Fruit fly (Drosophila melanogaster): Measurements from ENCODE around the gene CG7368.

CG7368 gene

DNA sequence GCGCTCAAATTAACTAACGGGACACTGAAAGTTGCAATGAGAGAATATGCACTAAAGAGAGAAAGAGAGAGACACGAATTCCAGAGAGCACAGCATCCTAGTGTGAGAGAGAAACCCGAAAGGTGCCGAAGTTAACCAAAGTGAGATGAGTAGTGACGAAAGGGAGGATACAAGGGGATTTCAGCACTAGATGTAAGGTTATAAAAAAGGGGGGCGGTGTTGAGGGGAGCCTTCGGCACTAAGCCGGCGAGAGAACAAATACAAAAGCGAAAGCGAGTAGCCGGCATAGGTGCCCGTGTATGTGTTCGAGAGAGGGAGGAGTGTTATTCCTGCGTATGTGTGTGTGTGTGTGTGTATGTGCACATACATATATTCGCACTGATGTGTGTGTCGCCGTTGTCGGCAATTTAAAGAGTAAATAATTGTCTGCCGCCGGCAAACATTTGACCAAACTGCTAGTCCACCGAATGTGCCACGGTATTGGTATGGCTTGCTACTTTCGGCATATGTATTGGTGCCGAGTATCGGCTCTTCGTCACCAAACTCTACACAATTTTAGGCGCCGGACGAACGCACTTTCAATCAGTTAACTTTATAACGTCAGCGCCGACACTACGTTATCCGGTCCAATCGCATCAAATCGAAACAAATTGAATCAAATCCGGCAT is at the start of gene CG7368:
Gene CG7368, plus strand, starts transcription at position 618 of the 668 bp plus-strand sequence.
- TF ChIP-seq ovo (GFP tag; optimal IDR thresholded peaks at IDR 0.05), result no peak
- no peak for TF ChIP-seq CG7101 (tag; optimal IDR thresholded peaks at IDR 0.05)
- TF ChIP-seq cnc (optimal IDR thresholded peaks at IDR 0.05), result no peak
- no peak for TF ChIP-seq Clk (GFP tag; optimal IDR thresholded peaks at IDR 0.05)
- TF ChIP-seq bab1 (GFP tag; optimal IDR thresholded peaks at IDR 0.05), result no peak
- no peak for TF ChIP-seq kay (GFP tag; ENCODE audit: borderline replicate concordance)
- no peak for TF ChIP-seq CG11617 (GFP tag; optimal IDR thresholded peaks at IDR 0.05)
- no peak for TF ChIP-seq CG5204 (GFP tag; optimal IDR thresholded peaks at IDR 0.05)
- no peak for TF ChIP-seq toe (GFP tag; optimal IDR thresholded peaks at IDR 0.05)
- no peak for TF ChIP-seq CG12768 (GFP tag; optimal IDR thresholded peaks at IDR 0.05)
- TF ChIP-seq Mnt (GFP tag; optimal IDR thresholded peaks at IDR 0.05), result no peak
- TF ChIP-seq CG14711 (tag; optimal IDR thresholded peaks at IDR 0.05), result no peak
- TF ChIP-seq tj (GFP tag; optimal IDR thresholded peaks at IDR 0.05), result no peak
- no peak for TF ChIP-seq Hr96 (GFP tag; optimal IDR thresholded peaks at IDR 0.05)
- TF ChIP-seq pad (GFP tag; optimal IDR thresholded peaks at IDR 0.05), result no peak
- TF ChIP-seq CG1620 (GFP tag; optimal IDR thresholded peaks at IDR 0.05), result no peak
- TF ChIP-seq CG33017 (tag; optimal IDR thresholded peaks at IDR 0.05), result no peak
- TF ChIP-seq Crg-1 (GFP tag; optimal IDR thresholded peaks at IDR 0.05), result no peak
- TF ChIP-seq cic (GFP tag; optimal IDR thresholded peaks at IDR 0.05), result no peak

DNA sequence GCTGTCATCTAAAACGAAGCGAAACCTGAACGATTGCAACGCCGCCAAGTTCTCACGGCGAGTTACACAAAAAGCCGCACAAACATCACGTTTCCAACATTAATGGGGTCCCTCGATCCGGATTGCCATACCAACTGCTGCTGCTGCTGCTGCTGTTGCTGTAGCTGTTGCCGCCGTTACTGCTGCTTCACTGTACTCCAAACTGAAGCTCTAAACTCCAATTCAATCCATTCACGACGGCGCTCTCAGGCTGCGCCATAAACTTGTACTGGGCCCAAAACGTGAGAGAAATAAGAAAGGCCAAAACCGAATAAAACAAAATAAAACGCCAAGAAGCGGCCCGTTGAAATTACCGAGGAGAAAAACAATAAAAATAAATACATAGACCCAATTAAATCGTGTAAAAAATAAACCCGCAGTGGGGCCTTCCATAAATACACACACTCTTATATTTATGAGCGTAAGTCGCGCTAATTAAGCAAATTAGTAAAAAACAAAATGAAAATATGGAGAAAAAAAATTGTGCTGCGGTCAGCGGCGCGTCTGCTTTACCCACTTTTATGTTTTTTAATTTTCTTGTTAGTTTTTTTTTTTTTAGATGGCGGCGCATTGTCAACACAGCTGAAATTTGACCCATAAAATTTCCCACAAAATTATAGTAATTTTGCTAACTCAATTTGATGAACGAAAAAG is 49.6 kb upstream of the CG7368 start:
- TF ChIP-seq cic (GFP tag; optimal IDR thresholded peaks at IDR 0.05) (no peak), toe (GFP tag; optimal IDR thresholded peaks at IDR 0.05) (no peak), tj (GFP tag; optimal IDR thresholded peaks at IDR 0.05) (peak; percentile 97), CG12768 (GFP tag; optimal IDR thresholded peaks at IDR 0.05) (no peak), Mnt (GFP tag; optimal IDR thresholded peaks at IDR 0.05) (no peak), CG11617 (GFP tag; optimal IDR thresholded peaks at IDR 0.05) (no peak)

DNA sequence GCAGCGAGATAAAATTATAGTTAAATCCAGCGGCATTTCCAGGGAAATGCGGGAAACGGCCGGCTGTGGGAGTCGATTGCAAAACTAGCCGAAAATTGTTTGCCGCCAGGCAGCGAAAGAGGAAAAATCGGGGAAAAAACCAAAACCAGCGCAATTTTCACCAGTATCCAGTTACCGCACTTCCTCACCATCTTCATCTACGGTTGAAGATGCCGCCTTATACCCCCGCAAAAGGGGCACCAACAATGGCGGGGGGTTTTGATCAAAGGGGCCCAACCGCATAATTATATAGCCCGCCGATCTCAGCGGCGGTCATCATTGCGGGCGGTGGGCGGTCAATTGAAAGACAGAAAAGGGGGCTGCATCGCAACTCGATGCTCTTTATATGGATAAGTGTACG is 49.0 kb upstream of the CG7368 start:
- TF ChIP-seq tj (GFP tag; optimal IDR thresholded peaks at IDR 0.05), result peak; percentile 82
- no peak for TF ChIP-seq CG14711 (tag; optimal IDR thresholded peaks at IDR 0.05)
- no peak for TF ChIP-seq CG33017 (tag; optimal IDR thresholded peaks at IDR 0.05)

DNA sequence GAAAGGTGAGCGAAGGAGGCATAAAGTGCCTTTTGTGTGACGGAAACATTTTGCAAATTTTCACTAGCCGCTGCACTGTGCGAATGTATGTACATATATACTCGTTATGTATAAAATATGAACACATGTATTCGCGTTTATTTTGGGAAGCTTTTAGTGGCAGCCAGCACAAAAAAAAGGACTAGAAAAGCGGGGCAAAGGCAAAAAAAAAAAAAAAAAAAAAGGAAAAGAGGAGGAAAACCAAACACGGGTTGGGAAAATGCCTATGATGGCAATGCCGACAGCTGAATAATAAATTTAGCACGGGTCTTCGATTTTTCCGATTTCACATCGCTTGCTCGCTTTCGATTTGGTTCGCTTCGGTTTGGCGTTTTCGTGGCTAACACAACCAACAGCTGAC is 47.6 kb upstream of the CG7368 start:
- TF ChIP-seq CG12768 (GFP tag; optimal IDR thresholded peaks at IDR 0.05), result no peak
- TF ChIP-seq tj (GFP tag; optimal IDR thresholded peaks at IDR 0.05), result peak; percentile 59
- TF ChIP-seq CG14711 (tag; optimal IDR thresholded peaks at IDR 0.05), result no peak
- TF ChIP-seq CG33017 (tag; optimal IDR thresholded peaks at IDR 0.05), result no peak
- TF ChIP-seq Crg-1 (GFP tag; optimal IDR thresholded peaks at IDR 0.05), result no peak

DNA sequence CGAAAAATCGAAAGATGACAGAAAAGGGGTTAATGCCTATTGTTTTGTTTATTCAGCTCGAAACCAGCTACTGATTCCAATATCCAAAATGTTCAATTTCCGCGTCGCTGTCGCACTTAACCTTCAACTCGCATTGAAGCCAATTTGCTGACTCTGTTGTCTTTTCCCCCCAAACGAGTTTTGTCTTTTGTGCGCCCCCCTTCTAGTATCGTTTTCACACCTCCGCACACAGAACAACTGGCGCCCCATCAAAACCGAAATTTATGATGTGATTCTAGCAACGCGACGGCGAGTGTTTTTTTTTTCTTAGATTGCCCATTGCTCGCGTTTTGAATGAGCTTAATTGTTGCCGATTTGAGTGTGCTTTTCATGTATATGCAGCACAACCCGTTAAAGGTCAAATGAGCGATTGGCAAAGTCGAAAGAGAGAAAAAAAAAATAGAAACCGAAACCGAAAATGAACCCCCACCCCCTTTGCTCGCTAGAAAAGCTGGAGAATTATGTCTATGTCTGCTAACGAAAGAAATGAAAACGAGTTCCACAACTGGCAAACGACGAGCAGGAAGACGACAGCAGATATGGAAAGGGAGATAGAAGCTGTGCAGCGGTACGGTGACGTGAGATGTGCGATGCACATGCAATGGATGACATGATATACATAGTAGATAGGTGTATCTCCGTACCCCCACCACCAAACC is 46.5 kb upstream of the CG7368 start:
- TF ChIP-seq tj (GFP tag; optimal IDR thresholded peaks at IDR 0.05), result peak; percentile 89
- TF ChIP-seq CG11617 (GFP tag; optimal IDR thresholded peaks at IDR 0.05), result no peak

DNA sequence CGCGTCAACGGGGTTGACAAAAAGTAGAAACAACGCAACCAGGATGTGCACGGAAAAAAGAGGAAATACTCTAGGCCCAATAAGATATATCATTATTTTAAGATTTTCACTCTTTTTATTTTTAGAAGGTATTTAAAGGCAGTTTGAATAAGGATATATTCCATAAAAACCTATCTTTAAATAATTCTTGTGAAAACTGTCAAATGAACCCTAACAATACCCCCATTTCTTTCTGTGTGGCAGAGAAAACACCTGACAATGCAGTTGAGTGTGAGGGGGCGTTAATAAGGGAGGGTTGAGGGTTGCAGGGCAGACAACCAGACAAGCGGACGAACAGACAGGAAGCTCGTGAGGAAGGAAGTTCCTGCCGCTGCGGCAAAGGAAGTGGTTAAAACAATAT is 45.1 kb upstream of the CG7368 start:
- TF ChIP-seq ovo (GFP tag; optimal IDR thresholded peaks at IDR 0.05) (no peak), pad (GFP tag; optimal IDR thresholded peaks at IDR 0.05) (no peak), CG14711 (tag; optimal IDR thresholded peaks at IDR 0.05) (peak; percentile 19), CG33017 (tag; optimal IDR thresholded peaks at IDR 0.05) (peak; percentile 11), tj (GFP tag; optimal IDR thresholded peaks at IDR 0.05) (peak; percentile 1)

DNA sequence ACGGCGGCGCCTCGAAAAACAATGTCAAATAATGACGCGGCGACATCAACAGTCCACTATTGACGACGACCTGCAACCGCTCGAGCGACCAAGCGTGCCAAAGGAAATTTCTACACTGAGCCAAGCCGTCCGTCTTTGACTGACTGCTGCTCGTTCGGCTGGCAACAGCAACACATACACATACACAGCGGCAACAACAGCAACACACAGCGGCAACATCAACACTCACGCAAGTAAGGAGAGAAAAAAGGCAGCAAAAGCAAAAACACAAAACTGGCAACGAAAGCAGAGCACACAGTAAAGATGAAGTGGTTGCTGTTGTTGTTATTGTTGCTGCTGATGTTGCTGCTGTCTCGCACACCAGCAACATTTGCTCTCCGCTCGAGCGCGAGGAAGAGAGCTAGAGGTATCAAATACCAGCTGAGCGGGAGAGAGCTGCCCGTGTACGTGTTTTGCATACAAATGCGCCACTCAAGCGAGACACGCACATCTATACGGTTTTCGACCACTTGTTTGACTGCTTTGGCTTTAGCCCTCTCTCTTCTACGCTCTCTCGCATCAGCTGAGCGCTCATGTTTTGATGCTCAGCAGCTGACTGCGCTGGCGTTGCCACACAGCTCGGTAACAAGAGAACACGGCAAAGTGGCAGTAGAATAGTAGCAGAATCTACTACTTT is 43.9 kb upstream of the CG7368 start:
- TF ChIP-seq CG33017 (tag; optimal IDR thresholded peaks at IDR 0.05), result peak; percentile 22
- TF ChIP-seq bab1 (GFP tag; optimal IDR thresholded peaks at IDR 0.05), result peak; percentile 57
- peak; percentile 22 for TF ChIP-seq pad (GFP tag; optimal IDR thresholded peaks at IDR 0.05)
- TF ChIP-seq toe (GFP tag; optimal IDR thresholded peaks at IDR 0.05), result no peak
- TF ChIP-seq Hr96 (GFP tag; optimal IDR thresholded peaks at IDR 0.05), result no peak
- peak; percentile 25 for TF ChIP-seq Crg-1 (GFP tag; optimal IDR thresholded peaks at IDR 0.05)
- TF ChIP-seq CG7045 (GFP tag; optimal IDR thresholded peaks at IDR 0.05), result no peak
- peak; percentile 72 for TF ChIP-seq Mnt (GFP tag; optimal IDR thresholded peaks at IDR 0.05)
- TF ChIP-seq CG11617 (GFP tag; optimal IDR thresholded peaks at IDR 0.05), result peak; percentile 32
- TF ChIP-seq kay (GFP tag; ENCODE audit: borderline replicate concordance), result no peak
- TF ChIP-seq CG7101 (tag; optimal IDR thresholded peaks at IDR 0.05), result peak; percentile 38
- peak; percentile 85 for TF ChIP-seq tj (GFP tag; optimal IDR thresholded peaks at IDR 0.05)
- no peak for TF ChIP-seq Clk (GFP tag; optimal IDR thresholded peaks at IDR 0.05)
- TF ChIP-seq CG1620 (GFP tag; optimal IDR thresholded peaks at IDR 0.05), result no peak
- no peak for TF ChIP-seq CG5204 (GFP tag; optimal IDR thresholded peaks at IDR 0.05)
- no peak for TF ChIP-seq cnc (optimal IDR thresholded peaks at IDR 0.05)
- no peak for TF ChIP-seq ovo (GFP tag; optimal IDR thresholded peaks at IDR 0.05)
- peak; percentile 90 for TF ChIP-seq cic (GFP tag; optimal IDR thresholded peaks at IDR 0.05)
- TF ChIP-seq CG14711 (tag; optimal IDR thresholded peaks at IDR 0.05), result no peak
- TF ChIP-seq CG12768 (GFP tag; optimal IDR thresholded peaks at IDR 0.05), result peak; percentile 87
